Fruit fly (Drosophila melanogaster) S2 (cell line): ENCODE results near the gene CG11977.

Experiments used
- CG8478 ChIP-seq: fragments of >200 bp; optimal IDR thresholded peaks from 2 replicates; lab custom pipeline; 2018
- CTCF ChIP-seq, 2 experiments: fragments of >200 bp; optimal IDR thresholded peaks; 2 replicates each; lab custom pipeline; 2018

DNA sequence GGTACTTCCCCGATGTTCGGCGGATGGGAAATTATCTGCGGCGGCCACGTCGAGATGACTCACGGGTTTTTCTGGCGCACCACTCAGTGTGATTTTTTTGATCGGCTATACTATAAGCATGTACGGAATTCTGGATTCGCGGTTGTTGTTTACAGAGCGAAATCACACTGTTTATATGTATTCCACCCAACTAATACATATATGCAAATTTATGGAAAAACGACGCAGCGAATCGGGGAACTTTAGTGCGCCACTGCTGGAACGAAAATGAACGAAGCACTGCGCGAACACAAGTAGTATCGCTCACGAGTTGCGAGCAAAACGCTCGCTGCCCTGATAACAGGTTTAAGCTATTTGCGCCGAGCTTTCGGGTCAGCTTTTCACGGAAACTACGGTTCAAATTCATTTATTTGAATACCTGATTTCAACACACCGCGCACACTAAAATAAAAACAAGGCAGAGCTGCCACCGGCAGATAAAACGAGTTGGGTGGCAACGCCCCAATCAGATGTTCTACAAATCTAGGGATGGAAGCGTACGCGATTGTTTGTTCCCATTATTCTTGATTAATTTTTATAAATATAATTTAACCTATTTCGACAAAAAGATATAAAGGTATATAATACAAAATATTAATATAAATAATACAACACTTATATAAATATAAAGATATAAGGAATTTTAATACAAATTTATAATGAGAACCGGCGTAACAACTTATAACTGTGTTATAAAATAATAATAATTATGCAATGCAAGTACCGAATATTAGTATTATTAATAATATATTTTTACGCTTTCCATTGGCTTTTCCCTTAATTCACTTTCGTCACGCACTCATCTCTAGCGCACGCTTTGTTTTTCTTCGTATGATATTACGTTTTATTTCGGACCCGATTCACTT is 50.3 kb downstream of the CG11977 start, which contains the start of gene Rel:
- TF ChIP-seq CG8478 (lab: Kevin White, UChicago) (no peak), CTCF (optimal IDR thresholded peaks at IDR 0.05; lab: Kevin White, UChicago) (no peak)
